Worm (Caenorhabditis elegans) whole organism, late embryonic: ENCODE results near the gene Y45F10D.6.

Source experiments
- C38D4.7 ChIP-seq: fragments of 200-800 bp; sonication (Bioruptor generic); optimal IDR thresholded peaks from 2 replicates; lab custom pipeline; 2018; ENCODE audit warnings: mild to moderate bottlenecking, missing genetic modification characterization, moderate library complexity, missing compliant biosample characterization
- K02D7.2 ChIP-seq: sonication (generic microtip); optimal IDR thresholded peaks from 2 replicates; lab custom pipeline; 2017; ENCODE audit warnings: mild to moderate bottlenecking, missing genetic modification characterization, missing compliant biosample characterization
- K09A11.1 ChIP-seq: sonication (generic microtip); optimal IDR thresholded peaks from 2 replicates; lab custom pipeline; 2017; ENCODE audit warnings: antibody characterized with exemption, mild to moderate bottlenecking, missing genetic modification characterization, missing compliant biosample characterization; ENCODE audit not compliant: insufficient read depth
- T23F11.4 ChIP-seq: fragments of 200-800 bp; sonication (Bioruptor generic); optimal IDR thresholded peaks from 2 replicates; lab custom pipeline; 2018; ENCODE audit warnings: mild to moderate bottlenecking, missing genetic modification characterization, missing compliant biosample characterization
- Y22D7AL.16 ChIP-seq: sonication (generic microtip); optimal IDR thresholded peaks from 2 replicates; lab custom pipeline; 2016; ENCODE audit warnings: missing genetic modification characterization, missing compliant biosample characterization
- ahr-1 ChIP-seq: sonication (generic microtip); optimal IDR thresholded peaks from 2 replicates; lab custom pipeline; 2016; ENCODE audit warnings: missing genetic modification characterization, missing compliant biosample characterization
- ama-1 ChIP-seq: fragments of 150-350 bp; optimal IDR thresholded peaks from 2 replicates; lab custom pipeline; 2014
- ceh-14 ChIP-seq: sonication (generic microtip); optimal IDR thresholded peaks from 2 replicates; lab custom pipeline; 2016; ENCODE audit warnings: missing genotype, missing genetic modification characterization, missing compliant biosample characterization
- ceh-19 ChIP-seq: fragments of 200-800 bp; sonication (Bioruptor generic); optimal IDR thresholded peaks from 2 replicates; lab custom pipeline; 2018; ENCODE audit warnings: mild to moderate bottlenecking, missing genetic modification characterization, missing compliant biosample characterization
- ceh-2 ChIP-seq: sonication (generic microtip); optimal IDR thresholded peaks from 2 replicates; lab custom pipeline; 2016; ENCODE audit warnings: missing genotype, missing genetic modification characterization, missing compliant biosample characterization
- ceh-24 ChIP-seq: sonication (generic microtip); optimal IDR thresholded peaks from 2 replicates; lab custom pipeline; 2016; ENCODE audit warnings: mild to moderate bottlenecking, missing genetic modification characterization, missing compliant biosample characterization
- ceh-31 ChIP-seq: sonication (generic microtip); optimal IDR thresholded peaks from 2 replicates; lab custom pipeline; 2016; ENCODE audit warnings: missing genetic modification characterization, missing compliant biosample characterization
- ceh-45 ChIP-seq: fragments of 200-800 bp; sonication (Bioruptor generic); IDR thresholded peaks from 2 replicates; pipeline ENCODE4 v1.3.6; 2022; ENCODE audit warnings: missing genetic modification reagents, missing genetic modification characterization, missing compliant biosample characterization
- ceh-9 ChIP-seq: sonication (generic microtip); optimal IDR thresholded peaks from 2 replicates; lab custom pipeline; 2016; ENCODE audit warnings: mild to moderate bottlenecking, missing genetic modification characterization, inconsistent platforms, missing compliant biosample characterization
- dmd-4 ChIP-seq: sonication (generic microtip); optimal IDR thresholded peaks from 2 replicates; lab custom pipeline; 2016; ENCODE audit warnings: borderline replicate concordance, missing genetic modification characterization, missing compliant biosample characterization
- elt-2 ChIP-seq: sonication (generic microtip); optimal IDR thresholded peaks from 2 replicates; lab custom pipeline; 2016; ENCODE audit warnings: missing genetic modification reagents, missing genetic modification characterization, missing compliant biosample characterization
- ets-4 ChIP-seq: sonication (generic microtip); optimal IDR thresholded peaks from 2 replicates; lab custom pipeline; 2016; ENCODE audit warnings: missing genetic modification characterization, missing compliant biosample characterization
- eyg-1 ChIP-seq: sonication (generic microtip); optimal IDR thresholded peaks from 2 replicates; lab custom pipeline; 2016; ENCODE audit warnings: missing genotype, missing genetic modification characterization, missing compliant biosample characterization
- fkh-10 ChIP-seq: fragments of 150-350 bp; optimal IDR thresholded peaks from 2 replicates; lab custom pipeline; 2014; ENCODE audit warnings: missing biosample characterization, missing genetic modification reagents, missing genetic modification characterization
- fkh-6 ChIP-seq: sonication (generic microtip); optimal IDR thresholded peaks from 2 replicates; lab custom pipeline; 2016; ENCODE audit warnings: missing genetic modification characterization, missing compliant biosample characterization
- hlh-13 ChIP-seq: fragments of 200-800 bp; sonication (Bioruptor generic); optimal IDR thresholded peaks from 2 replicates; lab custom pipeline; 2018; ENCODE audit warnings: mild to moderate bottlenecking, missing genetic modification characterization, missing compliant biosample characterization
- madf-2 ChIP-seq: sonication (generic microtip); optimal IDR thresholded peaks from 2 replicates; lab custom pipeline; 2017; ENCODE audit warnings: missing genetic modification characterization, missing compliant biosample characterization
- nhr-11 ChIP-seq: fragments of 150-350 bp; optimal IDR thresholded peaks from 2 replicates; lab custom pipeline; 2014; ENCODE audit warnings: missing biosample characterization, missing genetic modification characterization
- nhr-232 ChIP-seq: sonication (generic microtip); optimal IDR thresholded peaks from 2 replicates; lab custom pipeline; 2016; ENCODE audit warnings: missing genetic modification characterization, missing compliant biosample characterization
- pag-3 ChIP-seq: sonication (generic microtip); optimal IDR thresholded peaks from 2 replicates; lab custom pipeline; 2016; ENCODE audit warnings: missing compliant biosample characterization, missing genetic modification characterization, borderline replicate concordance
- pha-2 ChIP-seq: sonication (generic microtip); optimal IDR thresholded peaks from 2 replicates; lab custom pipeline; 2017; ENCODE audit warnings: mild to moderate bottlenecking, missing genetic modification characterization, missing compliant biosample characterization
- pha-4 ChIP-seq: fragments of 150-350 bp; optimal IDR thresholded peaks from 2 replicates; lab custom pipeline; 2018; ENCODE audit warnings: missing biosample characterization, missing genetic modification reagents, missing genetic modification characterization
- pros-1 ChIP-seq: fragments of 150-350 bp; optimal IDR thresholded peaks from 2 replicates; lab custom pipeline; 2014; ENCODE audit warnings: missing biosample characterization, missing genetic modification reagents, missing genetic modification characterization
- rnt-1 ChIP-seq: sonication (generic microtip); optimal IDR thresholded peaks from 2 replicates; lab custom pipeline; 2016; ENCODE audit warnings: missing genetic modification characterization, missing compliant biosample characterization
- sdc-2 ChIP-seq: sonication (generic microtip); optimal IDR thresholded peaks from 2 replicates; lab custom pipeline; 2016; ENCODE audit warnings: missing genotype, missing genetic modification characterization, missing compliant biosample characterization
- syd-9 ChIP-seq: sonication (generic microtip); optimal IDR thresholded peaks from 2 replicates; lab custom pipeline; 2016; ENCODE audit warnings: mild to moderate bottlenecking, missing genetic modification characterization, moderate library complexity, missing compliant biosample characterization
- tbx-7 ChIP-seq: sonication (generic microtip); optimal IDR thresholded peaks from 2 replicates; lab custom pipeline; 2016; ENCODE audit warnings: missing genotype, missing genetic modification characterization, missing compliant biosample characterization
- unc-3 ChIP-seq, 2 experiments: fragments of 200-800 bp in 1 of 2; sonication (Bioruptor generic) in 1 of 2; sonication (generic microtip) in 1 of 2; conservative IDR thresholded peaks in 1 of 2; optimal IDR thresholded peaks in 1 of 2; 2 replicates each; pipeline versions ENCODE4 v1.3.6 to Lab custom; 2016 to 2022; ENCODE audit warnings: missing compliant biosample characterization in 2 of 2, missing genetic modification characterization in 2 of 2, missing genetic modification reagents in 1 of 2
- zip-5 ChIP-seq: sonication (generic microtip); optimal IDR thresholded peaks from 2 replicates; lab custom pipeline; 2016; ENCODE audit warnings: missing genetic modification characterization, missing compliant biosample characterization
- ztf-16 ChIP-seq: sonication (generic microtip); optimal IDR thresholded peaks from 2 replicates; lab custom pipeline; 2017; ENCODE audit warnings: missing genetic modification characterization, missing compliant biosample characterization

Y45F10D.6 gene

ce11 chrIV:13797859-13798374 lies at the start of gene Y45F10D.6:
Gene Y45F10D.6, minus strand, starts transcription at chrIV:13797909.
- TF ChIP-seq ceh-14 (tag; lab: Kevin White, UChicago) (no peak), C38D4.7 (GFP tag; lab: Kevin White, UChicago) (no peak), dmd-4 (tag; lab: Kevin White, UChicago) (no peak), nhr-11 (tag; lab: Kevin White, UChicago) (no peak), ceh-2 (no peak), pha-2 (tag; lab: Kevin White, UChicago) (no peak), ama-1 (lab: Kevin White, UChicago) (no peak), pag-3 (no peak), fkh-6 (tag; lab: Kevin White, UChicago) (no peak), syd-9 (no peak), T23F11.4 (GFP tag; lab: Kevin White, UChicago) (no peak), fkh-10 (no peak), ets-4 (tag; lab: Kevin White, UChicago) (no peak), elt-2 (tag; lab: Kevin White, UChicago) (no peak), ceh-45 (no peak)

DNA sequence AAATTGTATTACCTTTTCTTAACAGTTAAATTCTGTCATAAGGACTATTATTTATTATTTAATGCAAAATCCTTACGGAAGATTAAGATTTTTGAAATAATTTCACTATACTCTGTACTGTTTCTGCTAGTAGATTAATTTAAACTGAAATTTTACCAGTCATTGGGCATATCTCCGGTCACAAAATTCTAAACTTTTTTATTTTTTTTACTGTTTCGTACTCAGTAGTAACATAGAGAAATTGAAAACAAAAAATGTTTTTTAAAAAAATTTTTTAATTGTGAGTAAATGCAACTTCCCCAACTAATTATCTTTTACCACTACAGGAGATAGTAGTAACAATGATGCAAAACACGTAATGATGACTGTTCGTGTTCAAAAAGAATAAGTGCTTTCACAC lies 40.6 kb upstream of the Y45F10D.6 start:
- TF ChIP-seq ceh-19 (GFP tag; lab: Kevin White, UChicago) (no peak), sdc-2 (no peak)

- TF ChIP-seq Y22D7AL.16 (tag; lab: Kevin White, UChicago) (no peak), madf-2 (tag; lab: Kevin White, UChicago) (no peak), hlh-13 (no peak), ceh-31 (no peak), pha-4 (tag; lab: Kevin White, UChicago) (no peak), nhr-232 (tag; lab: Kevin White, UChicago) (no peak), K02D7.2 (tag; lab: Kevin White, UChicago) (no peak), ahr-1 (tag; lab: Kevin White, UChicago) (no peak), T23F11.4 (GFP tag; lab: Kevin White, UChicago) (no peak), K09A11.1 (tag; lab: Kevin White, UChicago) (no peak), rnt-1 (tag; lab: Kevin White, UChicago) (no peak), ceh-9 (tag; lab: Kevin White, UChicago) (no peak), tbx-7 (tag; lab: Kevin White, UChicago) (no peak)
Measured at ce11 chrIV:13836290-13836689, 38.6 kb upstream of the Y45F10D.6 start, which contains the start of gene H08M01.1. Gene H08M01.1, minus strand, starts transcription at chrIV:13836390.

- TF ChIP-seq nhr-232 (tag; lab: Kevin White, UChicago) (no peak), pha-2 (tag; lab: Kevin White, UChicago) (no peak), zip-5 (tag; lab: Kevin White, UChicago) (no peak), ceh-19 (GFP tag; lab: Kevin White, UChicago) (no peak), pros-1 (no peak), ceh-24 (tag; lab: Kevin White, UChicago) (no peak), ztf-16 (no peak), K02D7.2 (tag; lab: Kevin White, UChicago) (no peak)
Measured at ce11 chrIV:13834394-13835129, 36.9 kb upstream of the Y45F10D.6 start.

DNA sequence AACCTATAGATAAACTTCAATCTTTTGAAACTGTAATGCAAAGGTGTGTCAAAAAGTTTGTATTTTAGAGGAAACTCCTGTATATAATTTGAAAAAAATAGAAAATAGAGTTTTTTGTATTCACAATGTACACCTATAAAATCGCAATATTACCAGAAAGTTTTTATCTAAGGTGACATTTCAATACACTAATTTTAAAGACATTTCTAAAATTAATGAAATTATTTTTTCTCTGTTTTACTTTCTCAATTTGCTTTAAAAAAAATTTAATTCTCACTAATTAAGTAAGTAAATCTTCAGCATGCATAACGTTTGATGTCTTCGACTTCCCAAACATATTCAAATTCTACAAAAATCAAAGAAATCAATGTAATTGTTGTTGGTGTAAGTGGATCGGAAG lies 29.9 kb upstream of the Y45F10D.6 start, which contains the start of gene rga-5:
Gene rga-5 (plus strand): TSS at position 301 of the 400 bp plus-strand sequence.
- no peak for TF ChIP-seq unc-3 (GFP tag; conservative IDR thresholded peaks at IDR 0.05; lab: Robert Waterston, UW)
- no peak for TF ChIP-seq unc-3 (tag; optimal IDR thresholded peaks at IDR 0.05; lab: Kevin White, UChicago)
- no peak for TF ChIP-seq eyg-1
